Worm (Caenorhabditis elegans) whole organism, late embryonic: ENCODE results near the gene C17B7.10.

Experiments used
- C08G9.2 ChIP-seq: sonication (generic microtip); optimal IDR thresholded peaks from 2 replicates; lab custom pipeline; 2016; ENCODE audit warnings: mild to moderate bottlenecking, missing genetic modification characterization, moderate library complexity, missing compliant biosample characterization
- K02D7.2 ChIP-seq: sonication (generic microtip); optimal IDR thresholded peaks from 2 replicates; lab custom pipeline; 2017; ENCODE audit warnings: mild to moderate bottlenecking, missing genetic modification characterization, missing compliant biosample characterization
- K09A11.1 ChIP-seq: sonication (generic microtip); optimal IDR thresholded peaks from 2 replicates; lab custom pipeline; 2017; ENCODE audit warnings: antibody characterized with exemption, mild to moderate bottlenecking, missing genetic modification characterization, missing compliant biosample characterization; ENCODE audit not compliant: insufficient read depth
- T23F11.4 ChIP-seq: fragments of 200-800 bp; sonication (Bioruptor generic); optimal IDR thresholded peaks from 2 replicates; lab custom pipeline; 2018; ENCODE audit warnings: mild to moderate bottlenecking, missing genetic modification characterization, missing compliant biosample characterization
- ama-1 ChIP-seq: fragments of 150-350 bp; optimal IDR thresholded peaks from 2 replicates; lab custom pipeline; 2014
- ceh-14 ChIP-seq: sonication (generic microtip); optimal IDR thresholded peaks from 2 replicates; lab custom pipeline; 2016; ENCODE audit warnings: missing genotype, missing genetic modification characterization, missing compliant biosample characterization
- ceh-18 ChIP-seq: sonication (generic microtip); optimal IDR thresholded peaks from 2 replicates; lab custom pipeline; 2016; ENCODE audit warnings: missing genetic modification characterization, missing compliant biosample characterization
- ceh-2 ChIP-seq: sonication (generic microtip); optimal IDR thresholded peaks from 2 replicates; lab custom pipeline; 2016; ENCODE audit warnings: missing genotype, missing genetic modification characterization, missing compliant biosample characterization
- ceh-22 ChIP-seq: sonication (generic microtip); optimal IDR thresholded peaks from 2 replicates; lab custom pipeline; 2017; ENCODE audit warnings: missing biosample characterization, missing genetic modification characterization
- ceh-24 ChIP-seq: sonication (generic microtip); optimal IDR thresholded peaks from 2 replicates; lab custom pipeline; 2016; ENCODE audit warnings: mild to moderate bottlenecking, missing genetic modification characterization, missing compliant biosample characterization
- ceh-48 ChIP-seq: sonication (generic microtip); optimal IDR thresholded peaks from 2 replicates; lab custom pipeline; 2016; ENCODE audit warnings: missing genetic modification characterization, inconsistent platforms, missing compliant biosample characterization
- ceh-6 ChIP-seq: fragments of 200-800 bp; sonication (Bioruptor generic); optimal IDR thresholded peaks from 2 replicates; lab custom pipeline; 2018; ENCODE audit warnings: mild to moderate bottlenecking, missing genetic modification characterization, missing compliant biosample characterization
- dve-1 ChIP-seq: sonication (generic microtip); optimal IDR thresholded peaks from 2 replicates; lab custom pipeline; 2017; ENCODE audit warnings: antibody characterized with exemption, mild to moderate bottlenecking, missing genetic modification characterization, missing compliant biosample characterization
- elt-4 ChIP-seq: sonication (generic microtip); optimal IDR thresholded peaks from 2 replicates; lab custom pipeline; 2016; ENCODE audit warnings: missing genetic modification characterization, missing compliant biosample characterization
- fax-1 ChIP-seq: sonication (generic microtip); optimal IDR thresholded peaks from 2 replicates; lab custom pipeline; 2016; ENCODE audit warnings: missing genotype, missing genetic modification characterization, missing compliant biosample characterization
- fkh-10 ChIP-seq: fragments of 150-350 bp; optimal IDR thresholded peaks from 2 replicates; lab custom pipeline; 2014; ENCODE audit warnings: missing biosample characterization, missing genetic modification reagents, missing genetic modification characterization
- fkh-6 ChIP-seq: sonication (generic microtip); optimal IDR thresholded peaks from 2 replicates; lab custom pipeline; 2016; ENCODE audit warnings: missing genetic modification characterization, missing compliant biosample characterization
- gmeb-2 ChIP-seq: sonication (generic microtip); optimal IDR thresholded peaks from 2 replicates; lab custom pipeline; 2016; ENCODE audit warnings: missing genetic modification characterization, inconsistent platforms, missing compliant biosample characterization
- hlh-13 ChIP-seq: fragments of 200-800 bp; sonication (Bioruptor generic); optimal IDR thresholded peaks from 2 replicates; lab custom pipeline; 2018; ENCODE audit warnings: mild to moderate bottlenecking, missing genetic modification characterization, missing compliant biosample characterization
- hlh-15 ChIP-seq: sonication (generic microtip); optimal IDR thresholded peaks from 2 replicates; lab custom pipeline; 2016; ENCODE audit warnings: missing genetic modification characterization, missing compliant biosample characterization
- hlh-6 ChIP-seq: sonication (generic microtip); optimal IDR thresholded peaks from 2 replicates; lab custom pipeline; 2016; ENCODE audit warnings: missing genotype, missing genetic modification characterization, missing compliant biosample characterization
- hlh-8 ChIP-seq: sonication (generic microtip); optimal IDR thresholded peaks from 2 replicates; lab custom pipeline; 2016; ENCODE audit warnings: missing genotype, missing genetic modification characterization, missing compliant biosample characterization
- madf-2 ChIP-seq: sonication (generic microtip); optimal IDR thresholded peaks from 2 replicates; lab custom pipeline; 2017; ENCODE audit warnings: missing genetic modification characterization, missing compliant biosample characterization
- mec-3 ChIP-seq: sonication (generic microtip); optimal IDR thresholded peaks from 2 replicates; lab custom pipeline; 2016; ENCODE audit warnings: borderline replicate concordance, missing genetic modification characterization, missing compliant biosample characterization
- nhr-232 ChIP-seq: sonication (generic microtip); optimal IDR thresholded peaks from 2 replicates; lab custom pipeline; 2016; ENCODE audit warnings: missing genetic modification characterization, missing compliant biosample characterization
- pat-9 ChIP-seq: fragments of 200-800 bp; sonication (Bioruptor generic); optimal IDR thresholded peaks from 2 replicates; lab custom pipeline; 2018; ENCODE audit warnings: mild to moderate bottlenecking, missing genetic modification characterization, moderate library complexity, missing compliant biosample characterization
- pax-1 ChIP-seq: fragments of 150-350 bp; optimal IDR thresholded peaks from 2 replicates; lab custom pipeline; 2014; ENCODE audit warnings: missing biosample characterization, missing genetic modification characterization
- pha-2 ChIP-seq: sonication (generic microtip); optimal IDR thresholded peaks from 2 replicates; lab custom pipeline; 2017; ENCODE audit warnings: mild to moderate bottlenecking, missing genetic modification characterization, missing compliant biosample characterization
- pqm-1 ChIP-seq: sonication (generic microtip); optimal IDR thresholded peaks from 2 replicates; lab custom pipeline; 2016; ENCODE audit warnings: missing genetic modification characterization, missing compliant biosample characterization
- pros-1 ChIP-seq: fragments of 150-350 bp; optimal IDR thresholded peaks from 2 replicates; lab custom pipeline; 2014; ENCODE audit warnings: missing biosample characterization, missing genetic modification reagents, missing genetic modification characterization
- rnt-1 ChIP-seq: sonication (generic microtip); optimal IDR thresholded peaks from 2 replicates; lab custom pipeline; 2016; ENCODE audit warnings: missing genetic modification characterization, missing compliant biosample characterization
- sdc-2 ChIP-seq: sonication (generic microtip); optimal IDR thresholded peaks from 2 replicates; lab custom pipeline; 2016; ENCODE audit warnings: missing genotype, missing genetic modification characterization, missing compliant biosample characterization
- sox-2 ChIP-seq: fragments of 200-800 bp; sonication (Bioruptor generic); IDR thresholded peaks from 2 replicates; pipeline ENCODE4 v1.3.6; 2022; ENCODE audit warnings: missing genetic modification reagents, missing genetic modification characterization, missing compliant biosample characterization
- syd-9 ChIP-seq: sonication (generic microtip); optimal IDR thresholded peaks from 2 replicates; lab custom pipeline; 2016; ENCODE audit warnings: mild to moderate bottlenecking, missing genetic modification characterization, moderate library complexity, missing compliant biosample characterization
- tbx-2 ChIP-seq: sonication (generic microtip); optimal IDR thresholded peaks from 2 replicates; lab custom pipeline; 2016; ENCODE audit warnings: missing genetic modification characterization, missing compliant biosample characterization
- unc-3 ChIP-seq, 2 experiments: fragments of 200-800 bp in 1 of 2; sonication (Bioruptor generic) in 1 of 2; sonication (generic microtip) in 1 of 2; conservative IDR thresholded peaks in 1 of 2; optimal IDR thresholded peaks in 1 of 2; 2 replicates each; pipeline versions ENCODE4 v1.3.6 to Lab custom; 2016 to 2022; ENCODE audit warnings: missing compliant biosample characterization in 2 of 2, missing genetic modification characterization in 2 of 2, missing genetic modification reagents in 1 of 2
- unc-42 ChIP-seq: sonication (generic microtip); optimal IDR thresholded peaks from 2 replicates; lab custom pipeline; 2016; ENCODE audit warnings: missing genotype, missing genetic modification characterization, missing compliant biosample characterization
- unc-86 ChIP-seq: sonication (generic microtip); optimal IDR thresholded peaks from 2 replicates; lab custom pipeline; 2016; ENCODE audit warnings: missing genetic modification characterization, missing compliant biosample characterization
- zip-5 ChIP-seq: sonication (generic microtip); optimal IDR thresholded peaks from 2 replicates; lab custom pipeline; 2016; ENCODE audit warnings: missing genetic modification characterization, missing compliant biosample characterization

The C17B7.10 gene

DNA sequence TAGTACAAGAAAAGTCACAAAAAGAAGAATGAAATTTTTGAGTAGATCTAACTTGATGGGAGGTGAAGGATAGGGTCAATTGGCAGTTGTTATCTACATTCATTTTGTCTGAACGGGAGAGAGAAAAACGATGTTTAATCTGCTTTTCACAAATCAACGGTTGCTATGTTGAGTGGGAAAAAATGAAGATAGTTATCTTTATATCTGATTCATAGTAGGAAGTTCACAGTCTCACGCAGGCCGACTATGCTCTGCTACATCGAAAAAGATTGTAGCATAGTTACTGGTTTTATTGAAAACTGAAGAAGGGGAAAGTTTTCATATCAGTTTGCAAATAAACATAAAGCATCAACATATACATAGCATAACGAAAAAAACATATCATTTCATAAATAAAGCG lies 13.7 kb upstream of the C17B7.10 start:
- TF ChIP-seq syd-9 (tag; lab: Kevin White, UChicago) (no peak), unc-3 (GFP tag; conservative IDR thresholded peaks at IDR 0.05; lab: Robert Waterston, UW) (no peak), unc-3 (tag; optimal IDR thresholded peaks at IDR 0.05; lab: Kevin White, UChicago) (no peak), pros-1 (tag; lab: Kevin White, UChicago) (no peak), hlh-13 (GFP tag; lab: Kevin White, UChicago) (no peak), pha-2 (tag; lab: Kevin White, UChicago) (no peak), unc-42 (no peak), ceh-2 (tag; lab: Kevin White, UChicago) (no peak), ceh-18 (tag; lab: Kevin White, UChicago) (no peak), K02D7.2 (tag; lab: Kevin White, UChicago) (no peak), ceh-6 (GFP tag; lab: Kevin White, UChicago) (no peak), unc-86 (tag; lab: Kevin White, UChicago) (no peak), madf-2 (no peak), gmeb-2 (no peak), pqm-1 (tag; lab: Kevin White, UChicago) (no peak), hlh-15 (tag; lab: Kevin White, UChicago) (no peak)
- TF ChIP-seq, all 69 proteins: peak for 0

DNA sequence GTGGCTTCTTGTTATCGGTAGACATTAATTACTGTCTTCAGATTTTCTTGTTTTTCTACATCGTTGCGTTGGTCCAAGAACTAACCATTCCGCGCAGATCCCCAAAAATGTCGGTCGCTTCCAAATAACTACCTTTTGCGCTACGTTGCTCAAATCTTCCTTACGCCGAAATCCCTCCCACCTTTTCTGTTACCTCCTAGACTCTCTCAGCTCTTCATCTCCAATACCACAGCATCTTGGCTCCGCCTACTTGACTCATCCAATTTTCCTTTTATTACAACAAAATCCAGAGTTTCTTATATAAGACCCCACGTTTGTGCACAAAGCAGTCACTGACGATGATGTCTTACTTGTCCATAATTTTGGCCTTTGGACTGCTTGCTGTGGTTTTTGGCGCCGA lies 11.1 kb upstream of the C17B7.10 start, which contains the start of gene C17B7.12:
C17B7.12 (plus strand) TSS at position 301 of the 400 bp plus-strand sequence.
- TF ChIP-seq nhr-232 (tag; lab: Kevin White, UChicago) (no peak), hlh-8 (tag; lab: Kevin White, UChicago) (no peak), pax-1 (no peak), sdc-2 (tag; lab: Kevin White, UChicago) (no peak)

DNA sequence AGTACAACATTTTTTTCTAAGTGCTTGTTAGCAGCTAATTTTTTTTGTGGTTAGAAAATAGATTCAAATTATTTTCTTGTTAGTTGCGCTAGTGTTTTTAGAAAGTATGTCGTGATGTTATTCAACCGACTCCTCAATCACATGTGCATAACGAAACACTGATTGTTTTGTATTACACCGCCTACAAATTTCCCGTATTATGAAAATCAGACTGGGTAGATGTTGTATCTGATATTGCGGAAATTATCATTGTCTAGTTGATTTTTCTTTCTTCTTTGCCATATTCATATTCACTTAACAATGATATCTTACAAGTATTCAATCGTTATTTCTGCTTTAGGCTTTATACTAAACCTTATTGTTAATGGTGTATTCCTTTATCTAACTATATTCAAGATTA lies 9.5 kb upstream of the C17B7.10 start, which contains the start of gene str-63:
str-63 (plus strand) TSS at position 301 of the 400 bp plus-strand sequence.
- TF ChIP-seq hlh-6 (no peak), syd-9 (tag; lab: Kevin White, UChicago) (no peak), pax-1 (no peak), mec-3 (tag; lab: Kevin White, UChicago) (no peak), K02D7.2 (tag; lab: Kevin White, UChicago) (no peak), pat-9 (tag; lab: Kevin White, UChicago) (no peak), hlh-8 (tag; lab: Kevin White, UChicago) (no peak), unc-42 (no peak), pqm-1 (tag; lab: Kevin White, UChicago) (no peak), ceh-14 (tag; lab: Kevin White, UChicago) (no peak), dve-1 (tag; lab: Kevin White, UChicago) (no peak), tbx-2 (tag; lab: Kevin White, UChicago) (no peak), elt-4 (tag; lab: Kevin White, UChicago) (no peak), rnt-1 (tag; lab: Kevin White, UChicago) (no peak), fkh-10 (no peak), madf-2 (no peak), unc-3 (GFP tag; conservative IDR thresholded peaks at IDR 0.05; lab: Robert Waterston, UW) (no peak), unc-3 (tag; optimal IDR thresholded peaks at IDR 0.05; lab: Kevin White, UChicago) (no peak), nhr-232 (tag; lab: Kevin White, UChicago) (no peak), C08G9.2 (no peak)

DNA sequence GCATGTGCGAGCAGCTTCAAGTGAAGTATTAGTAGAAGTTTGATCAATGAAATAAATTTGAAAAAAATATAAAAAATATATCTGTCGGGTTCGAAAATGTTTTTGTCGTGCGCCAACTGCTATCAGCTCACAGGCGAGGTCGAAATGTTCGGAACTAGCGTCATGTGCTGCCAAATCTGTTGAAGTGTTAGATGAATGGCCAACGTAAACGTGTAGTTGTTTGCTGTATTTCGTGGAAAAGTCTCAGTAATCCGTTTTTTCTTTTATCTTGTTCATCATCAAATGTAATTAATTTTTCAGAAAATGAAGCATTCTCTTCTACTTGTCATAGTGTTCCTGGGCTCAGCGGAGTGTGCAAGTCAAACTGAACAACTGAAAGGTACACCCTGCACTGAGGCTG lies 8.1 kb upstream of the C17B7.10 start, which contains the start of gene C17B7.15:
C17B7.15 (plus strand) TSS at position 301 of the 400 bp plus-strand sequence.
- TF ChIP-seq fax-1 (no peak), C08G9.2 (no peak), ama-1 (lab: Kevin White, UChicago) (no peak), pqm-1 (tag; lab: Kevin White, UChicago) (no peak), ceh-22 (tag; lab: Kevin White, UChicago) (no peak), sox-2 (no peak), T23F11.4 (no peak), ceh-24 (tag; lab: Kevin White, UChicago) (no peak), ceh-14 (tag; lab: Kevin White, UChicago) (no peak), ceh-48 (tag; lab: Kevin White, UChicago) (no peak), zip-5 (tag; lab: Kevin White, UChicago) (no peak), sdc-2 (tag; lab: Kevin White, UChicago) (no peak), ceh-2 (tag; lab: Kevin White, UChicago) (no peak), pat-9 (tag; lab: Kevin White, UChicago) (no peak), fkh-6 (no peak), K09A11.1 (tag; lab: Kevin White, UChicago) (no peak)
